Worm (Caenorhabditis elegans): ENCODE measurements around the gene C17B7.15.
A peak's percentile ranks its signal among the peaks of the same experiment; 100 is the strongest.

Gene C17B7.15

ce11 chrV:3388299-3388698 lies 38.3 kb downstream of the C17B7.15 start:
- peak; percentile 42; the same call in 1 of the 2 replicates for TF ChIP-seq zfh-2 (GFP tag; conservative IDR thresholded peaks at IDR 0.05)
- peak; percentile 60 for TF ChIP-seq dox-1 (GFP tag; IDR thresholded peaks at IDR 0.05)
- no peak for TF ChIP-seq mcd-1 (GFP tag; IDR thresholded peaks at IDR 0.05)
- TF ChIP-seq F10E7.11 (tag; optimal IDR thresholded peaks at IDR 0.05): no peak
- no peak for TF ChIP-seq dpff-1 (tag; optimal IDR thresholded peaks at IDR 0.05)
- TF ChIP-seq hmg-1.2 (GFP tag; IDR thresholded peaks at IDR 0.05): peak; percentile 60
- TF ChIP-seq egl-44 (GFP tag; IDR thresholded peaks at IDR 0.05): no peak
- TF ChIP-seq nhr-80 (tag; optimal IDR thresholded peaks at IDR 0.05): peak; percentile 83
- TF ChIP-seq snpc-4 (GFP tag; optimal IDR thresholded peaks at IDR 0.05): no peak
- TF ChIP-seq snpc-4 (tag; optimal IDR thresholded peaks at IDR 0.05): peak in 1 of 4 experiments; percentile 19
- TF ChIP-seq cebp-1 (GFP tag; IDR thresholded peaks at IDR 0.05): no peak
- TF ChIP-seq cebp-1 (tag; optimal IDR thresholded peaks at IDR 0.05): no peak
- TF ChIP-seq ztf-3 (GFP tag; optimal IDR thresholded peaks at IDR 0.05): no peak
- TF ChIP-seq lir-1 (GFP tag; conservative IDR thresholded peaks at IDR 0.05): no peak
- no peak for TF ChIP-seq Y79H2A.3 (GFP tag; conservative IDR thresholded peaks at IDR 0.05)
- 0 out of 2 replicates have a peak, but pooled peaks have one; percentile 12 for TF ChIP-seq Y56A3A.18 (GFP tag; IDR thresholded peaks at IDR 0.05)
- peak; percentile 37 for TF ChIP-seq attf-5 (GFP tag; optimal IDR thresholded peaks at IDR 0.05)
- no peak for TF ChIP-seq ceh-58 (GFP tag; IDR thresholded peaks at IDR 0.05)
- TF ChIP-seq lag-1 (GFP tag; IDR thresholded peaks at IDR 0.05): no peak
- no peak for TF ChIP-seq fkh-3 (tag; optimal IDR thresholded peaks at IDR 0.05)

DNA sequence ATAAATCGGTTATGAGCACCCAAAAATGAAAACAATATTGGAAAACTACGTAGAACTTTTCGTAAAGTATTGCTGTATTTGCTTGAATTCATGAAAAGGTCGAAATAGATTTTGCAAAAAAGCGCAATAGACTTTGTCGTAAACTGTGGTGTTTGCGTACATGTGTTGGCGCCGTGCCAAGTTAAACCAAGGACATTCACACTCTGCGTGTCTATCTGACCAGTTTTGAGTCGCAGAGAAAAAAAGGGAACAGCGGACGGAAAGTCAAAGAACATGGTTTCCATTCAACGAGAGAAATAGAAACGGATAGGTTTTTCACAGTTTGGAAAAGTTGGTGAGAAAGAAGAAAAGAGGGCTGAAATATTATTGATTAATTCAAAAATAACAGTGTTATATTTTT lies 41.0 kb downstream of the C17B7.15 start:
- no peak for TF ChIP-seq lsl-1 (GFP tag; optimal IDR thresholded peaks at IDR 0.05)
- TF ChIP-seq atf-7 (tag; optimal IDR thresholded peaks at IDR 0.05): peak; percentile 16
- TF ChIP-seq nhr-80 (tag; optimal IDR thresholded peaks at IDR 0.05): peak; percentile 75
- peak; percentile 27 for TF ChIP-seq ceh-27 (GFP tag; optimal IDR thresholded peaks at IDR 0.05)
- TF ChIP-seq lin-35 (GFP tag; optimal IDR thresholded peaks at IDR 0.05): peak in 1 of 3 experiments; percentile 72
- TF ChIP-seq lin-40 (tag; optimal IDR thresholded peaks at IDR 0.05): no peak
- peak; percentile 78 for TF ChIP-seq somi-1 (GFP tag; optimal IDR thresholded peaks at IDR 0.05)
- peak; percentile 37; the same call in 1 of the 2 replicates for TF ChIP-seq mcd-1 (GFP tag; IDR thresholded peaks at IDR 0.05)
- TF ChIP-seq lir-1 (GFP tag; conservative IDR thresholded peaks at IDR 0.05): no peak
- TF ChIP-seq ceh-40 (GFP tag; IDR thresholded peaks at IDR 0.05): no peak
- no peak for TF ChIP-seq F37B4.10 (GFP tag; IDR thresholded peaks at IDR 0.05)
- TF ChIP-seq cebp-1 (GFP tag; IDR thresholded peaks at IDR 0.05): no peak
- no peak for TF ChIP-seq cebp-1 (tag; optimal IDR thresholded peaks at IDR 0.05)
- TF ChIP-seq K11D2.4 (GFP tag; IDR thresholded peaks at IDR 0.05): 0 out of 2 replicates have a peak, but pooled peaks have one; percentile 66
- TF ChIP-seq ccch-3 (GFP tag; optimal IDR thresholded peaks at IDR 0.05): no peak
- TF ChIP-seq tlf-1 (GFP tag; optimal IDR thresholded peaks at IDR 0.05): no peak
- TF ChIP-seq lsy-27 (tag; optimal IDR thresholded peaks at IDR 0.05; ENCODE audit: borderline replicate concordance, insufficient read depth): no peak
- TF ChIP-seq hlh-12 (tag; optimal IDR thresholded peaks at IDR 0.05): no peak
- no peak for TF ChIP-seq Y53F4B.3 (GFP tag; IDR thresholded peaks at IDR 0.05)
- no peak for TF ChIP-seq bed-1 (GFP tag; IDR thresholded peaks at IDR 0.05)
- TF ChIP-seq nhr-90 (tag; optimal IDR thresholded peaks at IDR 0.05): no peak
- TF ChIP-seq attf-3 (GFP tag; conservative IDR thresholded peaks at IDR 0.05): no peak
- no peak for TF ChIP-seq T26A5.8 (tag; optimal IDR thresholded peaks at IDR 0.05)
- peak; percentile 58; the same call in 1 of the 2 replicates for TF ChIP-seq hmg-1.2 (GFP tag; IDR thresholded peaks at IDR 0.05)
- TF ChIP-seq snpc-4 (GFP tag; optimal IDR thresholded peaks at IDR 0.05): no peak
- peak in 1 of 4 experiments; percentile 36 for TF ChIP-seq snpc-4 (tag; optimal IDR thresholded peaks at IDR 0.05)
- no peak for TF ChIP-seq ztf-18 (tag; optimal IDR thresholded peaks at IDR 0.05)
- no peak for TF ChIP-seq F49E8.2 (tag; optimal IDR thresholded peaks at IDR 0.05; ENCODE audit: insufficient read depth)
- no peak for TF ChIP-seq repo-1 (tag; optimal IDR thresholded peaks at IDR 0.05)
- TF ChIP-seq ztf-26 (tag; optimal IDR thresholded peaks at IDR 0.05): peak; percentile 53
- no peak for TF ChIP-seq hmg-20 (GFP tag; IDR thresholded peaks at IDR 0.05)
- TF ChIP-seq ama-1 (optimal IDR thresholded peaks at IDR 0.05): no peak
- no peak for TF ChIP-seq ama-1 (GFP tag; optimal IDR thresholded peaks at IDR 0.05)
- TF ChIP-seq F39B2.1 (GFP tag; IDR thresholded peaks at IDR 0.05): no peak
- 0 out of 2 replicates have a peak, but pooled peaks have one; percentile 47 for TF ChIP-seq nfyb-1 (GFP tag; IDR thresholded peaks at IDR 0.05)
- no peak for TF ChIP-seq hsf-1 (GFP tag; IDR thresholded peaks at IDR 0.05)
